Worm (Caenorhabditis elegans) whole organism, young adult: ENCODE results near the gene clc-29.
A peak's percentile ranks its signal among the peaks of the same experiment; 100 is the strongest.

ENCODE experiments used
- C17E4.6 ChIP-seq: fragments of 200-800 bp; sonication (Bioruptor generic); IDR thresholded peaks from 2 replicates; pipeline ENCODE4 v1.3.6; 2022; ENCODE audit warnings: missing genetic modification reagents, missing genetic modification characterization, missing compliant biosample characterization
- D2030.7 ChIP-seq: fragments of 200-800 bp; sonication (Bioruptor generic); IDR thresholded peaks from 2 replicates; pipeline ENCODE4 v1.3.6; 2022; ENCODE audit warnings: missing genetic modification reagents, missing genetic modification characterization, missing compliant biosample characterization
- F33H1.4 ChIP-seq: fragments of 200-800 bp; sonication (Bioruptor generic); IDR thresholded peaks from 2 replicates; pipeline ENCODE4 v1.3.6; 2022; ENCODE audit warnings: missing genetic modification reagents, missing genetic modification characterization, missing compliant biosample characterization
- F37B4.10 ChIP-seq: fragments of 200-800 bp; sonication (Bioruptor generic); IDR thresholded peaks from 2 replicates; pipeline ENCODE4 v1.3.6; 2022; ENCODE audit warnings: missing genetic modification characterization, missing compliant biosample characterization
- K12H6.12 ChIP-seq: fragments of 200-800 bp; sonication (Bioruptor generic); optimal IDR thresholded peaks from 2 replicates; lab custom pipeline; 2018; ENCODE audit warnings: mild to moderate bottlenecking, missing genetic modification characterization, missing compliant biosample characterization
- T07F8.4 ChIP-seq: sonication (generic microtip); optimal IDR thresholded peaks from 2 replicates; lab custom pipeline; 2016; ENCODE audit warnings: mild to moderate bottlenecking, missing genetic modification characterization, moderate library complexity, missing compliant biosample characterization
- T26A5.8 ChIP-seq: sonication (generic microtip); optimal IDR thresholded peaks from 2 replicates; lab custom pipeline; 2016; ENCODE audit warnings: missing genetic modification characterization, missing compliant biosample characterization
- Y56A3A.18 ChIP-seq: fragments of 200-800 bp; sonication (Bioruptor generic); IDR thresholded peaks from 2 replicates; pipeline ENCODE4 v1.3.6; 2022; ENCODE audit warnings: missing genetic modification reagents, missing genetic modification characterization, missing compliant biosample characterization
- Y79H2A.3 ChIP-seq: fragments of 200-800 bp; sonication (Bioruptor generic); conservative IDR thresholded peaks from 2 replicates; pipeline ENCODE4 v1.3.6; 2022; ENCODE audit warnings: missing genetic modification reagents, missing genetic modification characterization, missing compliant biosample characterization
- Y95B8A.8 ChIP-seq: fragments of 200-800 bp; sonication (Bioruptor generic); IDR thresholded peaks from 2 replicates; pipeline ENCODE4 v1.3.6; 2022; ENCODE audit warnings: missing genetic modification reagents, missing genetic modification characterization, missing compliant biosample characterization
- akir-1 ChIP-seq: fragments of 200-800 bp; sonication (Bioruptor generic); optimal IDR thresholded peaks from 2 replicates; lab custom pipeline; 2018; ENCODE audit warnings: mild to moderate bottlenecking, missing genetic modification characterization, moderate library complexity, missing compliant biosample characterization
- atf-7 ChIP-seq: sonication (generic microtip); optimal IDR thresholded peaks from 2 replicates; lab custom pipeline; 2017; ENCODE audit warnings: mild to moderate bottlenecking, missing genetic modification characterization, missing compliant biosample characterization
- athp-1 ChIP-seq: sonication (generic microtip); optimal IDR thresholded peaks from 2 replicates; lab custom pipeline; 2017; ENCODE audit warnings: mild to moderate bottlenecking, missing genetic modification characterization, missing compliant biosample characterization
- bed-2 ChIP-seq: fragments of 200-800 bp; sonication (Bioruptor generic); IDR thresholded peaks from 2 replicates; pipeline ENCODE4 v1.3.6; 2022; ENCODE audit warnings: missing genetic modification reagents, missing genetic modification characterization, missing compliant biosample characterization
- ceh-27 ChIP-seq: fragments of 200-800 bp; sonication (Bioruptor generic); optimal IDR thresholded peaks from 2 replicates; lab custom pipeline; 2018; ENCODE audit warnings: mild to moderate bottlenecking, missing genetic modification characterization, moderate library complexity, missing compliant biosample characterization
- ceh-40 ChIP-seq: fragments of 200-800 bp; sonication (Bioruptor generic); IDR thresholded peaks from 2 replicates; pipeline ENCODE4 v1.3.6; 2022; ENCODE audit warnings: missing genetic modification characterization, missing compliant biosample characterization
- dpff-1 ChIP-seq: sonication (generic microtip); optimal IDR thresholded peaks from 2 replicates; lab custom pipeline; 2017; ENCODE audit warnings: mild to moderate bottlenecking, missing genetic modification characterization, missing compliant biosample characterization
- dpl-1 ChIP-seq: fragments of 150-350 bp; optimal IDR thresholded peaks from 2 replicates; lab custom pipeline; 2014; ENCODE audit warnings: missing biosample characterization, missing genetic modification reagents, missing genetic modification characterization
- egl-18 ChIP-seq: fragments of 200-800 bp; sonication (Bioruptor generic); IDR thresholded peaks from 2 replicates; pipeline ENCODE4 v1.3.6; 2022; ENCODE audit warnings: missing genetic modification reagents, missing genetic modification characterization, missing compliant biosample characterization
- egl-44 ChIP-seq: fragments of 200-800 bp; sonication (Bioruptor generic); IDR thresholded peaks from 2 replicates; pipeline ENCODE4 v1.3.6; 2022; ENCODE audit warnings: missing genetic modification reagents, missing genetic modification characterization, missing compliant biosample characterization
- ekl-4 ChIP-seq: fragments of 200-800 bp; sonication (Bioruptor generic); IDR thresholded peaks from 2 replicates; pipeline ENCODE4 v1.3.6; 2022; ENCODE audit warnings: missing genetic modification reagents, missing genetic modification characterization, missing compliant biosample characterization
- ets-4 ChIP-seq: fragments of 200-800 bp; sonication (Bioruptor generic); optimal IDR thresholded peaks from 2 replicates; lab custom pipeline; 2018; ENCODE audit warnings: mild to moderate bottlenecking, missing genetic modification characterization, missing compliant biosample characterization
- him-1 ChIP-seq: sonication (generic microtip); optimal IDR thresholded peaks from 2 replicates; lab custom pipeline; 2016; ENCODE audit warnings: missing genotype, missing genetic modification reagents, missing genetic modification characterization, missing compliant biosample characterization
- hlh-12 ChIP-seq: sonication (generic microtip); optimal IDR thresholded peaks from 2 replicates; lab custom pipeline; 2016; ENCODE audit warnings: missing genetic modification characterization, missing compliant biosample characterization
- hlh-26 ChIP-seq: fragments of 200-800 bp; sonication (Bioruptor generic); conservative IDR thresholded peaks from 2 replicates; pipeline ENCODE4 v1.3.6; 2022; ENCODE audit warnings: missing genetic modification reagents, missing genetic modification characterization, missing compliant biosample characterization
- hmg-1.2 ChIP-seq: fragments of 200-800 bp; sonication (Bioruptor generic); IDR thresholded peaks from 2 replicates; pipeline ENCODE4 v1.3.6; 2022; ENCODE audit warnings: missing genetic modification reagents, missing genetic modification characterization, missing compliant biosample characterization
- lin-40 ChIP-seq: sonication (generic microtip); optimal IDR thresholded peaks from 2 replicates; lab custom pipeline; 2016; ENCODE audit warnings: missing genetic modification characterization, mild to moderate bottlenecking, missing compliant biosample characterization, missing genotype, missing genetic modification reagents
- lir-1 ChIP-seq: fragments of 200-800 bp; sonication (Bioruptor generic); conservative IDR thresholded peaks from 2 replicates; pipeline ENCODE4 v1.3.6; 2022; ENCODE audit warnings: missing genetic modification reagents, missing genetic modification characterization, missing compliant biosample characterization
- lsy-27 ChIP-seq: sonication (generic microtip); optimal IDR thresholded peaks from 2 replicates; lab custom pipeline; 2017; ENCODE audit warnings: missing genetic modification characterization, mild to moderate bottlenecking, missing compliant biosample characterization, antibody characterized with exemption, missing genotype, borderline replicate concordance; ENCODE audit not compliant: insufficient read depth
- mcd-1 ChIP-seq: fragments of 200-800 bp; sonication (Bioruptor generic); IDR thresholded peaks from 2 replicates; pipeline ENCODE4 v1.3.6; 2022; ENCODE audit warnings: missing genetic modification reagents, missing genetic modification characterization, missing compliant biosample characterization
- mes-4 ChIP-seq: sonication (generic microtip); optimal IDR thresholded peaks from 2 replicates; lab custom pipeline; 2016; ENCODE audit warnings: missing genotype, missing genetic modification characterization, missing compliant biosample characterization
- mxl-1 ChIP-seq: sonication (generic microtip); optimal IDR thresholded peaks from 2 replicates; lab custom pipeline; 2016; ENCODE audit warnings: missing genetic modification characterization, missing compliant biosample characterization
- nfya-1 ChIP-seq: sonication (generic microtip); optimal IDR thresholded peaks from 2 replicates; lab custom pipeline; 2017; ENCODE audit warnings: antibody characterized with exemption, missing compliant biosample characterization, missing genetic modification characterization, borderline replicate concordance; ENCODE audit not compliant: insufficient read depth
- nhr-80 ChIP-seq: sonication (generic microtip); optimal IDR thresholded peaks from 2 replicates; lab custom pipeline; 2016; ENCODE audit warnings: missing genetic modification characterization, missing compliant biosample characterization
- pbrm-1 ChIP-seq: fragments of 200-800 bp; sonication (Bioruptor generic); IDR thresholded peaks from 2 replicates; pipeline ENCODE4 v1.3.6; 2022; ENCODE audit warnings: missing genetic modification reagents, missing genetic modification characterization, missing compliant biosample characterization
- rec-8 ChIP-seq, 2 experiments: sonication (generic microtip); optimal IDR thresholded peaks; 2 replicates each; lab custom pipeline; 2016; ENCODE audit warnings: mild to moderate bottlenecking in 2 of 2, missing genetic modification characterization in 2 of 2, missing genetic modification reagents in 2 of 2, missing genotype in 2 of 2, missing biosample characterization in 1 of 2, missing compliant biosample characterization in 1 of 2, moderate library complexity in 1 of 2
- snpc-4 ChIP-seq, 5 experiments: fragments of 150-350 bp in 1 of 5; sonication (generic microtip) in 4 of 5; optimal IDR thresholded peaks; 2 replicates each; lab custom pipeline; 2014 to 2018; ENCODE audit warnings: missing genetic modification characterization in 5 of 5, missing biosample characterization in 3 of 5, antibody characterized with exemption in 2 of 5, mild to moderate bottlenecking in 2 of 5, missing compliant biosample characterization in 2 of 5, missing genotype in 2 of 5, moderate library complexity in 2 of 5, missing genetic modification reagents in 1 of 5
- unc-130 ChIP-seq: sonication (generic microtip); optimal IDR thresholded peaks from 2 replicates; lab custom pipeline; 2016; ENCODE audit warnings: missing genetic modification reagents, missing genetic modification characterization, missing compliant biosample characterization
- xnd-1 ChIP-seq: sonication (generic microtip); optimal IDR thresholded peaks from 2 replicates; lab custom pipeline; 2016; ENCODE audit warnings: missing genotype, missing genetic modification reagents, missing genetic modification characterization, missing compliant biosample characterization
- ztf-22 ChIP-seq: fragments of 200-800 bp; sonication (Bioruptor generic); optimal IDR thresholded peaks from 2 replicates; lab custom pipeline; 2018; ENCODE audit warnings: mild to moderate bottlenecking, missing genetic modification characterization, moderate library complexity, missing compliant biosample characterization
- ztf-26 ChIP-seq: sonication (generic microtip); optimal IDR thresholded peaks from 2 replicates; lab custom pipeline; 2017; ENCODE audit warnings: missing genetic modification characterization, missing compliant biosample characterization
- ztf-28 ChIP-seq: fragments of 200-800 bp; sonication (Bioruptor generic); IDR thresholded peaks from 2 replicates; pipeline ENCODE4 v1.3.6; 2022; ENCODE audit warnings: missing genetic modification reagents, missing genetic modification characterization, missing compliant biosample characterization
- ztf-3 ChIP-seq: fragments of 200-800 bp; sonication (Bioruptor generic); optimal IDR thresholded peaks from 2 replicates; lab custom pipeline; 2018; ENCODE audit warnings: mild to moderate bottlenecking, missing genetic modification characterization, missing compliant biosample characterization
- ztf-6 ChIP-seq: fragments of 200-800 bp; sonication (Bioruptor generic); IDR thresholded peaks from 2 replicates; pipeline ENCODE4 v1.3.6; 2022; ENCODE audit warnings: missing genetic modification reagents, missing genetic modification characterization, missing compliant biosample characterization

Gene clc-29

ce11 chrIII:8325574-8326513 lies 21.9 kb downstream of the clc-29 start, which contains the start of gene ZC262.13 (continued):
- TF ChIP-seq snpc-4 (GFP tag; optimal IDR thresholded peaks at IDR 0.05; lab: Kevin White, UChicago) (no peak), snpc-4 (tag; optimal IDR thresholded peaks at IDR 0.05; lab: Kevin White, UChicago) (no peak), ztf-22 (GFP tag; lab: Kevin White, UChicago) (no peak), atf-7 (tag; lab: Kevin White, UChicago) (peak; percentile 41), ekl-4 (no peak), D2030.7 (GFP tag; lab: Robert Waterston, UW) (no peak), unc-130 (GFP tag; lab: Kevin White, UChicago) (no peak), bed-2 (GFP tag; lab: Robert Waterston, UW) (no peak), mes-4 (tag; lab: Kevin White, UChicago) (no peak), him-1 (tag; lab: Kevin White, UChicago) (no peak), Y95B8A.8 (peak; percentile 79), ets-4 (GFP tag; lab: Kevin White, UChicago) (no peak), T26A5.8 (tag; lab: Kevin White, UChicago) (no peak), rec-8 (tag; optimal IDR thresholded peaks at IDR 0.05; lab: Kevin White, UChicago) (no peak), ztf-3 (no peak), egl-18 (GFP tag; lab: Robert Waterston, UW) (no peak), C17E4.6 (no peak), nhr-80 (peak; percentile 73), ztf-28 (GFP tag; lab: Robert Waterston, UW) (no peak), K12H6.12 (tag; lab: Kevin White, UChicago) (no peak), T07F8.4 (no peak), mcd-1 (GFP tag; lab: Robert Waterston, UW) (no peak), xnd-1 (tag; lab: Kevin White, UChicago) (no peak), egl-44 (GFP tag; lab: Robert Waterston, UW) (0 out of 2 replicates have a peak, but pooled peaks have one; percentile 17), Y79H2A.3 (GFP tag; lab: Robert Waterston, UW) (peak; percentile 30; the same call in 1 of the 2 replicates), dpff-1 (tag; lab: Kevin White, UChicago) (no peak), hlh-12 (tag; lab: Kevin White, UChicago) (no peak), lir-1 (GFP tag; lab: Robert Waterston, UW) (no peak), dpl-1 (GFP tag; lab: Kevin White, UChicago) (no peak), mxl-1 (tag; lab: Kevin White, UChicago) (no peak), hmg-1.2 (GFP tag; lab: Robert Waterston, UW) (0 out of 2 replicates have a peak, but pooled peaks have one; percentile 17), ztf-26 (no peak), lsy-27 (tag; lab: Kevin White, UChicago) (no peak), ceh-40 (GFP tag; lab: Robert Waterston, UW) (no peak), nfya-1 (tag; lab: Kevin White, UChicago) (no peak), athp-1 (tag; lab: Kevin White, UChicago) (no peak), ztf-6 (GFP tag; lab: Robert Waterston, UW) (no peak), ceh-27 (no peak), lin-40 (no peak), F33H1.4 (GFP tag; lab: Robert Waterston, UW) (no peak), pbrm-1 (GFP tag; lab: Robert Waterston, UW) (no peak), hlh-26 (GFP tag; lab: Robert Waterston, UW) (no peak), F37B4.10 (GFP tag; lab: Robert Waterston, UW) (no peak), Y56A3A.18 (GFP tag; lab: Robert Waterston, UW) (0 out of 2 replicates have a peak, but pooled peaks have one; percentile 43), akir-1 (GFP tag; lab: Kevin White, UChicago) (no peak)
- TF ChIP-seq, all 124 proteins: peak for 15
